Fruit fly (Drosophila melanogaster) whole organism, embryonic: Measurements from ENCODE around the gene CG5846.

Experiments used
- B-H1 ChIP-seq: fragments of 200-800 bp; sonication (Bioruptor generic); IDR thresholded peaks from 3 replicates; pipeline ENCODE4 v1.3.6; 2022; ENCODE audit warnings: missing biosample characterization, missing genetic modification characterization
- BtbVII ChIP-seq: fragments of 200-800 bp; sonication (Bioruptor generic); optimal IDR thresholded peaks from 3 replicates; lab custom pipeline; 2017; ENCODE audit warnings: missing biosample characterization, mild to moderate bottlenecking, missing genetic modification characterization
- CG10267 ChIP-seq: fragments of 200-800 bp; sonication (Bioruptor generic); optimal IDR thresholded peaks from 2 replicates; lab custom pipeline; 2018; ENCODE audit warnings: missing biosample characterization, mild to moderate bottlenecking, missing genetic modification characterization, moderate library complexity
- CG10979 ChIP-seq: fragments of 200-800 bp; sonication (Bioruptor generic); optimal IDR thresholded peaks from 2 replicates; lab custom pipeline; 2018; ENCODE audit warnings: missing biosample characterization, mild to moderate bottlenecking, missing genetic modification characterization, moderate library complexity
- CG11085 ChIP-seq: fragments of 200-800 bp; sonication (Bioruptor generic); IDR thresholded peaks from 2 replicates; pipeline ENCODE4 v1.3.6; 2022; ENCODE audit warnings: missing biosample characterization, missing genetic modification characterization
- CG14965 ChIP-seq: fragments of 200-800 bp; sonication (Bioruptor generic); optimal IDR thresholded peaks from 2 replicates; lab custom pipeline; 2016; ENCODE audit warnings: missing biosample characterization, missing genetic modification characterization, borderline replicate concordance
- CG16779 ChIP-seq: fragments of 200-800 bp; sonication (Bioruptor generic); IDR thresholded peaks from 2 replicates; pipeline ENCODE4 v1.3.6; 2022; ENCODE audit warnings: missing biosample characterization, missing genetic modification characterization
- CG1792 ChIP-seq: fragments of 200-800 bp; sonication (Bioruptor generic); optimal IDR thresholded peaks from 2 replicates; lab custom pipeline; 2016; ENCODE audit warnings: missing biosample characterization, missing genetic modification characterization
- CG3065 ChIP-seq: fragments of 200-800 bp; sonication (Bioruptor generic); optimal IDR thresholded peaks from 2 replicates; lab custom pipeline; 2016; ENCODE audit warnings: missing biosample characterization, missing genetic modification characterization
- CG31441 ChIP-seq: fragments of 200-800 bp; sonication (Bioruptor generic); IDR thresholded peaks from 2 replicates; pipeline ENCODE4 v1.3.6; 2022; ENCODE audit warnings: missing biosample characterization, missing genetic modification characterization
- CG3407 ChIP-seq: fragments of 200-800 bp; sonication (Bioruptor generic); optimal IDR thresholded peaks from 2 replicates; lab custom pipeline; 2018; ENCODE audit warnings: missing biosample characterization, mild to moderate bottlenecking, missing genetic modification characterization
- CG3726 ChIP-seq: fragments of 200-800 bp; sonication (Bioruptor generic); IDR thresholded peaks from 3 replicates; pipeline ENCODE4, ENCODE4 v1.3.6; 2022; ENCODE audit warnings: missing biosample characterization, missing genetic modification characterization
- CG3847 ChIP-seq: fragments of 200-800 bp; sonication (Bioruptor generic); IDR thresholded peaks from 2 replicates; pipeline ENCODE4 v1.3.6; 2022; ENCODE audit warnings: missing biosample characterization, missing genetic modification characterization
- CG4328 ChIP-seq: fragments of 200-800 bp; sonication (Bioruptor generic); optimal IDR thresholded peaks from 3 replicates; lab custom pipeline; 2017; ENCODE audit warnings: missing biosample characterization, missing genetic modification reagents, missing genetic modification characterization
- CG43689 ChIP-seq: fragments of 200-800 bp; sonication (Bioruptor generic); IDR thresholded peaks from 2 replicates; pipeline ENCODE4 v1.3.6; 2022; ENCODE audit warnings: missing biosample characterization, missing genetic modification characterization
- CG6175 ChIP-seq: fragments of 200-800 bp; sonication (Bioruptor generic); IDR thresholded peaks from 3 replicates; pipeline ENCODE4 v1.3.6; 2022; ENCODE audit warnings: missing biosample characterization, missing genetic modification characterization
- CG6272 ChIP-seq: fragments of 200-800 bp; sonication (Bioruptor generic); IDR thresholded peaks from 2 replicates; pipeline ENCODE4 v1.3.6; 2022; ENCODE audit warnings: missing biosample characterization, missing genetic modification characterization
- CG6854 ChIP-seq: fragments of 200-800 bp; sonication (Bioruptor generic); optimal IDR thresholded peaks from 3 replicates; lab custom pipeline; 2017; ENCODE audit warnings: missing biosample characterization, mild to moderate bottlenecking, missing genetic modification characterization
- CG7745 ChIP-seq: fragments of 200-800 bp; sonication (Bioruptor generic); optimal IDR thresholded peaks from 2 replicates; lab custom pipeline; 2018; ENCODE audit warnings: missing biosample characterization, mild to moderate bottlenecking, missing genetic modification characterization, moderate library complexity
- CG7786 ChIP-seq: fragments of 200-800 bp; sonication (Bioruptor generic); optimal IDR thresholded peaks from 2 replicates; lab custom pipeline; 2016; ENCODE audit warnings: missing biosample characterization, missing genetic modification characterization
- CoRest ChIP-seq: fragments of 200-800 bp; sonication (Bioruptor generic); optimal IDR thresholded peaks from 3 replicates; lab custom pipeline; 2018; ENCODE audit warnings: missing biosample characterization, mild to moderate bottlenecking, missing genetic modification characterization, moderate library complexity
- Dll ChIP-seq: fragments of 200-800 bp; sonication (Bioruptor generic); IDR thresholded peaks from 4 replicates; pipeline ENCODE4 v1.3.6; 2022; ENCODE audit warnings: missing biosample characterization, missing genetic modification characterization; ENCODE audit not compliant: partially characterized antibody
- Elba2 ChIP-seq: fragments of 200-800 bp; sonication (Bioruptor generic); optimal IDR thresholded peaks from 3 replicates; lab custom pipeline; 2016; ENCODE audit warnings: missing biosample characterization, missing genetic modification characterization
- Kr ChIP-seq: fragments of 200-800 bp; sonication (Bioruptor generic); optimal IDR thresholded peaks from 2 replicates; lab custom pipeline; 2017; ENCODE audit warnings: missing biosample characterization, mild to moderate bottlenecking, missing genetic modification characterization
- Meics ChIP-seq: fragments of 200-800 bp; sonication (Bioruptor generic); optimal IDR thresholded peaks from 2 replicates; lab custom pipeline; 2017; ENCODE audit warnings: missing biosample characterization, mild to moderate bottlenecking, missing genetic modification characterization
- Nf-YB ChIP-seq: fragments of 200-800 bp; sonication (Bioruptor generic); optimal IDR thresholded peaks from 3 replicates; lab custom pipeline; 2019; ENCODE audit warnings: missing biosample characterization, mild to moderate bottlenecking, missing genetic modification characterization, moderate library complexity
- Oli ChIP-seq: fragments of 200-800 bp; sonication (Bioruptor generic); optimal IDR thresholded peaks from 2 replicates; lab custom pipeline; 2018; ENCODE audit warnings: missing biosample characterization, mild to moderate bottlenecking, missing genetic modification characterization, moderate library complexity
- Ravus ChIP-seq: fragments of 200-800 bp; sonication (Bioruptor generic); IDR thresholded peaks from 2 replicates; pipeline ENCODE4 v1.3.6; 2022; ENCODE audit warnings: missing biosample characterization, missing genetic modification characterization
- Rfx ChIP-seq: fragments of 200-800 bp; sonication (Bioruptor generic); IDR thresholded peaks from 2 replicates; pipeline ENCODE4 v1.3.6; 2022; ENCODE audit warnings: missing biosample characterization, missing genetic modification characterization
- Sox102F ChIP-seq: fragments of 200-800 bp; sonication (Bioruptor generic); optimal IDR thresholded peaks from 2 replicates; lab custom pipeline; 2018; ENCODE audit warnings: missing biosample characterization, mild to moderate bottlenecking, missing genetic modification characterization, moderate library complexity
- Stat92E ChIP-seq, 3 experiments: fragments of >200 bp in 2 of 3; fragments of 200-800 bp in 1 of 3; sonication (Bioruptor generic) in 1 of 3; optimal IDR thresholded peaks; 2 replicates each; lab custom pipeline; 2017 to 2019; ENCODE audit warnings: missing biosample characterization in 3 of 3, missing genetic modification characterization in 3 of 3, mild to moderate bottlenecking in 1 of 3, moderate library complexity in 1 of 3
- Taf1 ChIP-seq: fragments of 200-800 bp; sonication (Bioruptor generic); IDR thresholded peaks from 2 replicates; pipeline ENCODE4 v1.3.6; 2022; ENCODE audit warnings: missing biosample characterization, missing genetic modification characterization
- Xrp1 ChIP-seq: fragments of 200-800 bp; sonication (Bioruptor generic); IDR thresholded peaks from 2 replicates; pipeline ENCODE4 v1.3.6; 2022; ENCODE audit warnings: missing biosample characterization, missing genetic modification characterization
- abd-A ChIP-seq: fragments of 200-800 bp; sonication (Bioruptor generic); optimal IDR thresholded peaks from 3 replicates; lab custom pipeline; 2019; ENCODE audit warnings: missing biosample characterization, mild to moderate bottlenecking, missing genetic modification characterization, moderate library complexity
- ac ChIP-seq: fragments of 200-800 bp; sonication (Bioruptor generic); optimal IDR thresholded peaks from 3 replicates; lab custom pipeline; 2017; ENCODE audit warnings: missing biosample characterization, mild to moderate bottlenecking, missing genetic modification characterization
- ap ChIP-seq: fragments of 200-800 bp; sonication (Bioruptor generic); IDR thresholded peaks from 2 replicates; pipeline ENCODE4 v1.3.6; 2022; ENCODE audit warnings: missing biosample characterization, missing genetic modification characterization
- dan ChIP-seq: fragments of 200-800 bp; sonication (Bioruptor generic); IDR thresholded peaks from 2 replicates; pipeline ENCODE4 v1.3.6; 2022; ENCODE audit warnings: missing biosample characterization, missing genetic modification characterization
- fru ChIP-seq: fragments of >200 bp; optimal IDR thresholded peaks from 2 replicates; lab custom pipeline; 2017
- grn ChIP-seq: fragments of 200-800 bp; sonication (Bioruptor generic); optimal IDR thresholded peaks from 3 replicates; lab custom pipeline; 2017; ENCODE audit warnings: missing biosample characterization, missing genetic modification characterization
- kni ChIP-seq: fragments of 200-800 bp; sonication (Bioruptor generic); optimal IDR thresholded peaks from 3 replicates; lab custom pipeline; 2017; ENCODE audit warnings: mild to moderate bottlenecking, missing biosample characterization, missing genetic modification reagents, missing genetic modification characterization
- lilli ChIP-seq: fragments of 200-800 bp; sonication (Bioruptor generic); optimal IDR thresholded peaks from 3 replicates; lab custom pipeline; 2016; ENCODE audit warnings: missing biosample characterization, missing genetic modification characterization
- nom ChIP-seq: fragments of 200-800 bp; sonication (Bioruptor generic); optimal IDR thresholded peaks from 2 replicates; lab custom pipeline; 2017; ENCODE audit warnings: missing biosample characterization, missing genetic modification characterization, mild to moderate bottlenecking, moderate library complexity, missing genetic modification reagents
- oc ChIP-seq: fragments of 200-800 bp; sonication (Bioruptor generic); optimal IDR thresholded peaks from 2 replicates; lab custom pipeline; 2018; ENCODE audit warnings: missing biosample characterization, mild to moderate bottlenecking, missing genetic modification characterization, moderate library complexity
- ranshi ChIP-seq: fragments of 200-800 bp; sonication (Bioruptor generic); IDR thresholded peaks from 2 replicates; pipeline ENCODE4 v1.3.6; 2022; ENCODE audit warnings: missing biosample characterization, missing genetic modification characterization
- schlank ChIP-seq: fragments of 200-800 bp; sonication (Bioruptor generic); optimal IDR thresholded peaks from 2 replicates; lab custom pipeline; 2018; ENCODE audit warnings: missing biosample characterization, mild to moderate bottlenecking, missing genetic modification characterization
- sim ChIP-seq: fragments of 200-800 bp; sonication (Bioruptor generic); IDR thresholded peaks from 2 replicates; pipeline ENCODE4 v1.3.6; 2022; ENCODE audit warnings: missing biosample characterization, missing genetic modification characterization
- sr ChIP-seq: fragments of 200-800 bp; sonication (Bioruptor generic); IDR thresholded peaks from 3 replicates; pipeline ENCODE4 v1.3.6; 2022; ENCODE audit warnings: missing biosample characterization, missing genetic modification characterization
- tio ChIP-seq: fragments of 200-800 bp; sonication (Bioruptor generic); optimal IDR thresholded peaks from 2 replicates; lab custom pipeline; 2017; ENCODE audit warnings: missing biosample characterization, missing genetic modification characterization, inconsistent platforms
- toy ChIP-seq: fragments of 200-800 bp; sonication (Bioruptor generic); IDR thresholded peaks from 2 replicates; pipeline ENCODE4 v1.3.6; 2022; ENCODE audit warnings: missing biosample characterization, missing genetic modification characterization
- usp ChIP-seq: fragments of >200 bp; optimal IDR thresholded peaks from 2 replicates; lab custom pipeline; 2017; ENCODE audit warnings: missing biosample characterization, missing genetic modification characterization
- wdn ChIP-seq: fragments of 200-800 bp; sonication (Bioruptor generic); IDR thresholded peaks from 2 replicates; pipeline ENCODE4 v1.3.6; 2022; ENCODE audit warnings: missing biosample characterization, missing genetic modification characterization

CG5846 gene

dm6 chr2L:9954119-9954518 lies 2.9 kb downstream of the CG5846 start, which contains the start of the genes CG13126 and CG4709 (continued):
- TF ChIP-seq CoRest (tag; lab: Kevin White, UChicago) (peak; percentile 93), schlank (tag; lab: Kevin White, UChicago) (peak; percentile 24), oc (tag; lab: Kevin White, UChicago) (peak; percentile 81), CG6854 (peak; percentile 87), ac (GFP tag; lab: Kevin White, UChicago) (peak; percentile 39), CG3726 (peak; percentile 81; the same call in 1 of the 3 replicates), lilli (GFP tag; lab: Kevin White, UChicago) (peak; percentile 81), CG7786 (GFP tag; lab: Kevin White, UChicago) (peak; percentile 9), CG7745 (tag; lab: Kevin White, UChicago) (no peak), CG31441 (GFP tag; lab: Robert Waterston, UW) (peak; percentile 99), Meics (peak; percentile 93), tio (peak; percentile 78), B-H1 (GFP tag; lab: Robert Waterston, UW) (peak; percentile 73), Stat92E (GFP tag; optimal IDR thresholded peaks at IDR 0.05; lab: Kevin White, UChicago) (peak in 1 of 3 experiments; percentile 83), sr (no peak), CG10979 (tag; lab: Kevin White, UChicago) (peak; percentile 96), toy (GFP tag; lab: Robert Waterston, UW) (0 out of 2 replicates have a peak, but pooled peaks have one; percentile 45), CG14965 (GFP tag; lab: Kevin White, UChicago) (no peak), Elba2 (GFP tag; lab: Kevin White, UChicago) (peak; percentile 15), BtbVII (GFP tag; lab: Kevin White, UChicago) (peak; percentile 84), CG1792 (GFP tag; lab: Kevin White, UChicago) (peak; percentile 36), usp (GFP tag; lab: Kevin White, UChicago) (no peak), Sox102F (peak; percentile 91), Dll (GFP tag; lab: Robert Waterston, UW) (no peak), abd-A (tag; lab: Kevin White, UChicago) (no peak), fru (no peak), ap (GFP tag; lab: Robert Waterston, UW) (peak; percentile 83), CG6175 (GFP tag; lab: Robert Waterston, UW) (peak; percentile 45; the same call in 1 of the 3 replicates), sim (peak; percentile 81; the same call in 1 of the 2 replicates), ranshi (GFP tag; lab: Robert Waterston, UW) (peak; percentile 91), CG16779 (GFP tag; lab: Robert Waterston, UW) (no peak), kni (no peak), Ravus (GFP tag; lab: Robert Waterston, UW) (peak; percentile 67), CG3847 (GFP tag; lab: Robert Waterston, UW) (peak; percentile 84), Kr (GFP tag; lab: Kevin White, UChicago) (no peak), CG10267 (peak; percentile 99), CG4328 (GFP tag; lab: Kevin White, UChicago) (peak; percentile 76), CG43689 (peak; percentile 61; the same call in 1 of the 2 replicates), CG3065 (GFP tag; lab: Kevin White, UChicago) (peak; percentile 84), wdn (GFP tag; lab: Robert Waterston, UW) (peak; percentile 71; the same call in 1 of the 2 replicates), Nf-YB (GFP tag; lab: Kevin White, UChicago) (peak; percentile 78), CG11085 (peak; percentile 77), Rfx (GFP tag; lab: Robert Waterston, UW) (peak; percentile 92), nom (GFP tag; lab: Kevin White, UChicago) (peak; percentile 85), CG3407 (GFP tag; lab: Kevin White, UChicago) (peak; percentile 79), dan (no peak), CG6272 (GFP tag; lab: Robert Waterston, UW) (peak; percentile 86), grn (GFP tag; lab: Kevin White, UChicago) (peak; percentile 37), Oli (tag; lab: Kevin White, UChicago) (peak; percentile 92), Xrp1 (peak; percentile 97), Taf1 (peak; percentile 53)
